Worm (Caenorhabditis elegans) whole organism, late embryonic: ENCODE measurements around the gene Y37H2A.11.

Source experiments
- C08G9.2 ChIP-seq: sonication (generic microtip); optimal IDR thresholded peaks from 2 replicates; lab custom pipeline; 2016; ENCODE audit warnings: mild to moderate bottlenecking, missing genetic modification characterization, moderate library complexity, missing compliant biosample characterization
- C38D4.7 ChIP-seq: fragments of 200-800 bp; sonication (Bioruptor generic); optimal IDR thresholded peaks from 2 replicates; lab custom pipeline; 2018; ENCODE audit warnings: mild to moderate bottlenecking, missing genetic modification characterization, moderate library complexity, missing compliant biosample characterization
- F13H6.1 ChIP-seq: sonication (generic microtip); optimal IDR thresholded peaks from 2 replicates; lab custom pipeline; 2016; ENCODE audit warnings: missing genetic modification characterization, missing compliant biosample characterization
- T23F11.4 ChIP-seq: fragments of 200-800 bp; sonication (Bioruptor generic); optimal IDR thresholded peaks from 2 replicates; lab custom pipeline; 2018; ENCODE audit warnings: mild to moderate bottlenecking, missing genetic modification characterization, missing compliant biosample characterization
- ahr-1 ChIP-seq: sonication (generic microtip); optimal IDR thresholded peaks from 2 replicates; lab custom pipeline; 2016; ENCODE audit warnings: missing genetic modification characterization, missing compliant biosample characterization
- ceh-14 ChIP-seq: sonication (generic microtip); optimal IDR thresholded peaks from 2 replicates; lab custom pipeline; 2016; ENCODE audit warnings: missing genotype, missing genetic modification characterization, missing compliant biosample characterization
- ceh-19 ChIP-seq: fragments of 200-800 bp; sonication (Bioruptor generic); optimal IDR thresholded peaks from 2 replicates; lab custom pipeline; 2018; ENCODE audit warnings: mild to moderate bottlenecking, missing genetic modification characterization, missing compliant biosample characterization
- ceh-24 ChIP-seq: sonication (generic microtip); optimal IDR thresholded peaks from 2 replicates; lab custom pipeline; 2016; ENCODE audit warnings: mild to moderate bottlenecking, missing genetic modification characterization, missing compliant biosample characterization
- ceh-31 ChIP-seq: sonication (generic microtip); optimal IDR thresholded peaks from 2 replicates; lab custom pipeline; 2016; ENCODE audit warnings: missing genetic modification characterization, missing compliant biosample characterization
- ceh-34 ChIP-seq: sonication (generic microtip); optimal IDR thresholded peaks from 2 replicates; lab custom pipeline; 2016; ENCODE audit warnings: mild to moderate bottlenecking, missing genetic modification characterization, missing compliant biosample characterization
- ceh-45 ChIP-seq: fragments of 200-800 bp; sonication (Bioruptor generic); IDR thresholded peaks from 2 replicates; pipeline ENCODE4 v1.3.6; 2022; ENCODE audit warnings: missing genetic modification reagents, missing genetic modification characterization, missing compliant biosample characterization
- ceh-6 ChIP-seq: fragments of 200-800 bp; sonication (Bioruptor generic); optimal IDR thresholded peaks from 2 replicates; lab custom pipeline; 2018; ENCODE audit warnings: mild to moderate bottlenecking, missing genetic modification characterization, missing compliant biosample characterization
- ceh-9 ChIP-seq: sonication (generic microtip); optimal IDR thresholded peaks from 2 replicates; lab custom pipeline; 2016; ENCODE audit warnings: mild to moderate bottlenecking, missing genetic modification characterization, inconsistent platforms, missing compliant biosample characterization
- che-1 ChIP-seq: sonication (generic microtip); optimal IDR thresholded peaks from 2 replicates; lab custom pipeline; 2016; ENCODE audit warnings: mild to moderate bottlenecking, missing genetic modification characterization, missing compliant biosample characterization
- elt-2 ChIP-seq: sonication (generic microtip); optimal IDR thresholded peaks from 2 replicates; lab custom pipeline; 2016; ENCODE audit warnings: missing genetic modification reagents, missing genetic modification characterization, missing compliant biosample characterization
- elt-4 ChIP-seq: sonication (generic microtip); optimal IDR thresholded peaks from 2 replicates; lab custom pipeline; 2016; ENCODE audit warnings: missing genetic modification characterization, missing compliant biosample characterization
- eyg-1 ChIP-seq: sonication (generic microtip); optimal IDR thresholded peaks from 2 replicates; lab custom pipeline; 2016; ENCODE audit warnings: missing genotype, missing genetic modification characterization, missing compliant biosample characterization
- fkh-10 ChIP-seq: fragments of 150-350 bp; optimal IDR thresholded peaks from 2 replicates; lab custom pipeline; 2014; ENCODE audit warnings: missing biosample characterization, missing genetic modification reagents, missing genetic modification characterization
- hlh-30 ChIP-seq: sonication (generic microtip); optimal IDR thresholded peaks from 2 replicates; lab custom pipeline; 2017; ENCODE audit warnings: antibody characterized with exemption, missing genetic modification characterization, missing compliant biosample characterization; ENCODE audit not compliant: insufficient read depth
- lim-6 ChIP-seq: sonication (generic microtip); optimal IDR thresholded peaks from 2 replicates; lab custom pipeline; 2016; ENCODE audit warnings: missing genetic modification characterization, missing compliant biosample characterization
- mec-3 ChIP-seq: sonication (generic microtip); optimal IDR thresholded peaks from 2 replicates; lab custom pipeline; 2016; ENCODE audit warnings: borderline replicate concordance, missing genetic modification characterization, missing compliant biosample characterization
- nhr-232 ChIP-seq: sonication (generic microtip); optimal IDR thresholded peaks from 2 replicates; lab custom pipeline; 2016; ENCODE audit warnings: missing genetic modification characterization, missing compliant biosample characterization
- odd-2 ChIP-seq: sonication (generic microtip); optimal IDR thresholded peaks from 2 replicates; lab custom pipeline; 2017; ENCODE audit warnings: antibody characterized with exemption, mild to moderate bottlenecking, missing genetic modification characterization, missing compliant biosample characterization
- pat-9 ChIP-seq: fragments of 200-800 bp; sonication (Bioruptor generic); optimal IDR thresholded peaks from 2 replicates; lab custom pipeline; 2018; ENCODE audit warnings: mild to moderate bottlenecking, missing genetic modification characterization, moderate library complexity, missing compliant biosample characterization
- pha-2 ChIP-seq: sonication (generic microtip); optimal IDR thresholded peaks from 2 replicates; lab custom pipeline; 2017; ENCODE audit warnings: mild to moderate bottlenecking, missing genetic modification characterization, missing compliant biosample characterization
- pqm-1 ChIP-seq: sonication (generic microtip); optimal IDR thresholded peaks from 2 replicates; lab custom pipeline; 2016; ENCODE audit warnings: missing genetic modification characterization, missing compliant biosample characterization
- pros-1 ChIP-seq: fragments of 150-350 bp; optimal IDR thresholded peaks from 2 replicates; lab custom pipeline; 2014; ENCODE audit warnings: missing biosample characterization, missing genetic modification reagents, missing genetic modification characterization
- ref-2 ChIP-seq: sonication (generic microtip); optimal IDR thresholded peaks from 2 replicates; lab custom pipeline; 2016; ENCODE audit warnings: missing genetic modification characterization, missing compliant biosample characterization
- rnt-1 ChIP-seq: sonication (generic microtip); optimal IDR thresholded peaks from 2 replicates; lab custom pipeline; 2016; ENCODE audit warnings: missing genetic modification characterization, missing compliant biosample characterization
- sox-4 ChIP-seq: sonication (generic microtip); optimal IDR thresholded peaks from 2 replicates; lab custom pipeline; 2017; ENCODE audit warnings: mild to moderate bottlenecking, missing genetic modification characterization, inconsistent platforms, missing compliant biosample characterization
- syd-9 ChIP-seq: sonication (generic microtip); optimal IDR thresholded peaks from 2 replicates; lab custom pipeline; 2016; ENCODE audit warnings: mild to moderate bottlenecking, missing genetic modification characterization, moderate library complexity, missing compliant biosample characterization
- tbx-2 ChIP-seq: sonication (generic microtip); optimal IDR thresholded peaks from 2 replicates; lab custom pipeline; 2016; ENCODE audit warnings: missing genetic modification characterization, missing compliant biosample characterization
- unc-42 ChIP-seq: sonication (generic microtip); optimal IDR thresholded peaks from 2 replicates; lab custom pipeline; 2016; ENCODE audit warnings: missing genotype, missing genetic modification characterization, missing compliant biosample characterization
- zip-5 ChIP-seq: sonication (generic microtip); optimal IDR thresholded peaks from 2 replicates; lab custom pipeline; 2016; ENCODE audit warnings: missing genetic modification characterization, missing compliant biosample characterization
- ztf-16 ChIP-seq: sonication (generic microtip); optimal IDR thresholded peaks from 2 replicates; lab custom pipeline; 2017; ENCODE audit warnings: missing genetic modification characterization, missing compliant biosample characterization

Y37H2A.11 gene

DNA sequence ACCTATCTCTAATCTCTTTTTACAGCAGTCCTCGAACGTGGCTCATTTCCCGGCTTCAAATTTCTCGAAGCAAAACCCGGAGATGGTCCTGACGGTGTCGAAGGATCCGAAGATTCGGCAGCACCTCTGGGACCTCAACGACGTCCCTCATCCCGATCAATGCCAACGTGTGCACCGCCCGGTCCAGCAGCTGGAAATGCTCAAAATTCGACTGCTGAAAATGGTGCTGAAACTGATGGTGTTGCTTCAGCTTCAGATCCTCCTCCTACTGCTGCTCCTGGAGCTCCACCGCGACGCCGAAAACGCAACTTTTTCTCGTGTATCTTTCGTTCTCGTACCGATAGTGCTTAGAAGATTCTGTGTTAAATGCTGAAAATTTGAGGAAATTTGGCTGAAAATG lies 35.2 kb upstream of the Y37H2A.11 start:
- TF ChIP-seq ceh-45 (GFP tag; lab: Robert Waterston, UW) (no peak), fkh-10 (GFP tag; lab: Kevin White, UChicago) (no peak), T23F11.4 (GFP tag; lab: Kevin White, UChicago) (no peak)

DNA sequence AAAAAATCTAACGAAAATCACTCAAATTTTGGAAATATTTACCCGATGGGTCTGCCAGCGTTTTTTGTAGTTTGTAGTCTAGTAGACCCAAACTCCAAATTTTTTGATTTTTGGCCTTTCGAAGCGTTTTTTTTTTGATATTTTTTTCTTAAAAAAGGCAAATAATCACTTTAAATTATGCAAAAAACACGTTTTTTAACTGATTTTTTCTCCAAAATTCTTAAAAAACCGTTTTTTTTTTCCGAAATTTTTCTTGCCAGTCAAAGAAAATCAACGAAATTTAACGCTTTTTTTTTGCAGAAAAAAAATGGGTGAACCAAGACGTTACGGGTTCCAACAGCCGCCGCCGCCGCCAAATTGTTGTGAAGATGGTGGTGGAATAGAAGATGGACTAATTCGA lies 33.3 kb upstream of the Y37H2A.11 start, which contains the start of gene Y37H2A.1:
TSS of gene Y37H2A.1 (plus strand) at position 301 of the 400 bp plus-strand sequence.
- no peak for TF ChIP-seq ceh-6 (GFP tag; lab: Kevin White, UChicago)
- TF ChIP-seq elt-4 (tag; lab: Kevin White, UChicago) = no peak
- no peak for TF ChIP-seq pat-9
- no peak for TF ChIP-seq zip-5 (tag; lab: Kevin White, UChicago)
- TF ChIP-seq pha-2 = no peak
- TF ChIP-seq lim-6 (tag; lab: Kevin White, UChicago) = no peak
- TF ChIP-seq rnt-1 (tag; lab: Kevin White, UChicago) = no peak
- TF ChIP-seq syd-9 (tag; lab: Kevin White, UChicago) = no peak
- no peak for TF ChIP-seq ceh-45 (GFP tag; lab: Robert Waterston, UW)
- no peak for TF ChIP-seq elt-2 (tag; lab: Kevin White, UChicago)
- TF ChIP-seq nhr-232 (tag; lab: Kevin White, UChicago) = no peak
- TF ChIP-seq ref-2 (tag; lab: Kevin White, UChicago) = no peak
- no peak for TF ChIP-seq T23F11.4 (GFP tag; lab: Kevin White, UChicago)

DNA sequence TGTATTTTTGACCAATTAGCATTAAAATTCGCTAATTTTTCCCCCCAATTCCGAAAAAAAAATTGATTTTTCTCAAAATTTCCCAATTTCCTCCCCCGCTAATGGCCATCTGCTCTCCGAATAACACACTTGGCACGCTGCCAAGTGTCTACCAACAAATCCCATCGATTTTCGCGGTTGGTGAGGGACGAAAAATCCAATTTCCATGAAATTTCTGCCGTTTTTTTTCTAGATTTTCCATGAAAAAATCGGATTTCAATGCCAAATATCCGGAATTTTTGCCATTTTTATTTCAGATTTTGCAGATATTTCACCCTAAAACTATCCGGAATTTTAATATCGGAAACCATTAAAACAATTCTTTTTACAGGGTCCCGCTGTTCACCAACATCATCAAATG lies 31.8 kb upstream of the Y37H2A.11 start:
- no peak for TF ChIP-seq che-1 (tag; lab: Kevin White, UChicago)
- no peak for TF ChIP-seq C08G9.2 (tag; lab: Kevin White, UChicago)
- no peak for TF ChIP-seq syd-9 (tag; lab: Kevin White, UChicago)
- no peak for TF ChIP-seq ceh-24 (tag; lab: Kevin White, UChicago)
- no peak for TF ChIP-seq fkh-10 (GFP tag; lab: Kevin White, UChicago)
- no peak for TF ChIP-seq elt-2 (tag; lab: Kevin White, UChicago)
- TF ChIP-seq pqm-1 (tag; lab: Kevin White, UChicago) = no peak
- TF ChIP-seq sox-4 (tag; lab: Kevin White, UChicago) = no peak
- no peak for TF ChIP-seq ceh-31 (tag; lab: Kevin White, UChicago)
- TF ChIP-seq hlh-30 (tag; lab: Kevin White, UChicago) = no peak
- TF ChIP-seq pat-9 = no peak
- TF ChIP-seq ceh-14 (tag; lab: Kevin White, UChicago) = no peak
- TF ChIP-seq F13H6.1 (tag; lab: Kevin White, UChicago) = no peak
- TF ChIP-seq odd-2 (tag; lab: Kevin White, UChicago) = no peak
- TF ChIP-seq eyg-1 = no peak
- no peak for TF ChIP-seq unc-42
- no peak for TF ChIP-seq ahr-1 (tag; lab: Kevin White, UChicago)
- TF ChIP-seq tbx-2 (tag; lab: Kevin White, UChicago) = no peak

DNA sequence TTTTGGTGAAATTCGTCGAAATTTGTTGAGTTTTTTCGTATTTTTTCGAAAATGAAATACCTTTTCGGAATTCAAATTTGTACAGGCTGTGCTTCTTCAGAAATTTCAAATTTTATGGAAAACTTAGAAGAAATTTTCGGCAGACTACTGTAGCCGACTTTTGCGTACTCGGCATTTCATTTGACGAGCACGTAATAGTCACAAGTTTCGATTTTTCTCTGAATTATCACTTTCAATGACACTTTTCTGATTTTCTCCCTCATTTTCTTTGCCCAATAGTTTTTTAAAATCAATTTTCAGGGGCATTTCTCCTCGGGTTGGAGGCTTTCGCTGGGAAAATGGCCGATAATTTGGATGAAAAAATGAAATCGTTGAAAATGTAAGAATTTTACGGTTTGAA lies 17.6 kb upstream of the Y37H2A.11 start, which contains the start of gene fbxa-107:
TSS of gene fbxa-107 (plus strand) at position 301 of the 400 bp plus-strand sequence.
- no peak for TF ChIP-seq ref-2 (tag; lab: Kevin White, UChicago)
- TF ChIP-seq elt-2 (tag; lab: Kevin White, UChicago) = no peak
- no peak for TF ChIP-seq ceh-9 (tag; lab: Kevin White, UChicago)
- TF ChIP-seq ztf-16 (tag; lab: Kevin White, UChicago) = no peak
- no peak for TF ChIP-seq ceh-34 (tag; lab: Kevin White, UChicago)
- no peak for TF ChIP-seq ceh-19
- TF ChIP-seq, all 69 proteins: peak for 0

DNA sequence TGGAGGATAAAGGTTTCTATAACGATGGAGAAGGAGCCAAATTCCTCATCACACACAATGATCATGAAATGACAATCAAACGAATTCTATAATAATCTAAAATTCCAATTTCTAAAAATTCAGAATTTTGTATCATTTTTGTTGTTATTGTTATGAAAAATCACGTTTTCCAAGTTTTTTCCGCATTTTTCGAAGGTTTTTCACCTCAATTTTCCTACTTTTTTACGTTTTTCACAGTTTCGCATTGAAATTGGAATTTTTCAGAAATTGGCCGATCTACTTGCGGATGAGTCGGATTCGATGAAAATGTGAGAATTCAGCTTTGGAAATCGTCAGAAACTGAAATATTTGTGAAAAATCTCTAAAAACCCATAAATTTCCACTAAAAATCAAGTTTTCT lies 16.2 kb upstream of the Y37H2A.11 start, which contains the start of gene fbxa-210:
TSS of gene fbxa-210 (plus strand) at position 301 of the 400 bp plus-strand sequence.
- TF ChIP-seq pros-1 (tag; lab: Kevin White, UChicago) (no peak), mec-3 (tag; lab: Kevin White, UChicago) (no peak), ceh-14 (tag; lab: Kevin White, UChicago) (no peak), ceh-6 (GFP tag; lab: Kevin White, UChicago) (no peak), T23F11.4 (GFP tag; lab: Kevin White, UChicago) (no peak), unc-42 (no peak), C38D4.7 (no peak)
- TF ChIP-seq, all 69 proteins: peak for 0
